Worm (Caenorhabditis elegans): ENCODE data around the gene C29A12.1.
A peak's percentile ranks its signal among the peaks of the same experiment; 100 is the strongest.

Gene C29A12.1

ce11 chrV:10773216-10773615 is 40.1 kb downstream of the C29A12.1 start:
- no peak for TF ChIP-seq nhr-237 (tag; optimal IDR thresholded peaks at IDR 0.05)
- TF ChIP-seq R02D3.7 (tag; optimal IDR thresholded peaks at IDR 0.05): no peak
- TF ChIP-seq alr-1 (tag; optimal IDR thresholded peaks at IDR 0.05): no peak
- TF ChIP-seq skn-1 (tag; optimal IDR thresholded peaks at IDR 0.05): no peak
- TF ChIP-seq ceh-82 (tag; optimal IDR thresholded peaks at IDR 0.05): no peak
- no peak for TF ChIP-seq blmp-1 (tag; optimal IDR thresholded peaks at IDR 0.05; ENCODE audit: insufficient read depth)
- TF ChIP-seq lin-13 (GFP tag; optimal IDR thresholded peaks at IDR 0.05): no peak
- TF ChIP-seq lsy-2 (tag; optimal IDR thresholded peaks at IDR 0.05): no peak
- TF ChIP-seq nhr-23 (tag; optimal IDR thresholded peaks at IDR 0.05): no peak

- TF ChIP-seq unc-39 (tag; optimal IDR thresholded peaks at IDR 0.05) (no peak), F13H6.1 (tag; optimal IDR thresholded peaks at IDR 0.05) (no peak), sem-4 (tag; optimal IDR thresholded peaks at IDR 0.05) (no peak), nhr-129 (tag; optimal IDR thresholded peaks at IDR 0.05) (no peak), nhr-11 (tag; optimal IDR thresholded peaks at IDR 0.05) (no peak), unc-62 (GFP tag; optimal IDR thresholded peaks at IDR 0.05) (no peak), nhr-6 (tag; optimal IDR thresholded peaks at IDR 0.05) (no peak), Y55F3AM.14 (GFP tag; optimal IDR thresholded peaks at IDR 0.05) (no peak), dmd-4 (tag; optimal IDR thresholded peaks at IDR 0.05) (no peak), zag-1 (tag; optimal IDR thresholded peaks at IDR 0.05) (no peak), C34F6.9 (tag; optimal IDR thresholded peaks at IDR 0.05) (no peak), elt-3 (tag; optimal IDR thresholded peaks at IDR 0.05) (no peak), lin-39 (tag; optimal IDR thresholded peaks at IDR 0.05) (no peak)
These were observed 41.9 kb downstream of the C29A12.1 start, which contains the start of gene D1054.3 for ce11 chrV:10771390-10771789. Gene D1054.3, plus strand, starts transcription at chrV:10771451.

ce11 chrV:10770026-10770425 is 43.3 kb downstream of the C29A12.1 start, which contains the start of the genes D1054.1 and pas-2:
Gene D1054.1, minus strand, starts transcription at chrV:10770217.
Gene pas-2, plus strand, starts transcription at chrV:10770368.
- TF ChIP-seq skn-1 (tag; optimal IDR thresholded peaks at IDR 0.05): peak; percentile 81
- TF ChIP-seq crh-2 (tag; optimal IDR thresholded peaks at IDR 0.05): peak; percentile 24
- TF ChIP-seq unc-62 (GFP tag; optimal IDR thresholded peaks at IDR 0.05): no peak
- peak in 1 of 2 experiments; percentile 36 for TF ChIP-seq lsy-2 (tag; optimal IDR thresholded peaks at IDR 0.05)
- no peak for TF ChIP-seq lin-11 (tag; optimal IDR thresholded peaks at IDR 0.05)
- no peak for TF ChIP-seq elt-3 (tag; optimal IDR thresholded peaks at IDR 0.05)
- peak; percentile 50 for TF ChIP-seq C34F6.9 (tag; optimal IDR thresholded peaks at IDR 0.05)
- TF ChIP-seq unc-39 (tag; optimal IDR thresholded peaks at IDR 0.05): no peak

- TF ChIP-seq nhr-12 (tag; optimal IDR thresholded peaks at IDR 0.05): no peak
- no peak for TF ChIP-seq R02D3.7 (tag; optimal IDR thresholded peaks at IDR 0.05)
- TF ChIP-seq C34F6.9 (tag; optimal IDR thresholded peaks at IDR 0.05): no peak
These were observed 44.4 kb downstream of the C29A12.1 start for ce11 chrV:10768892-10769291.

ce11 chrV:10764066-10764465 is 49.2 kb downstream of the C29A12.1 start, which contains the start of gene ocr-1:
Gene ocr-1, plus strand, starts transcription at chrV:10764366.
- TF ChIP-seq F13H6.1 (tag; optimal IDR thresholded peaks at IDR 0.05) (no peak), nhr-10 (tag; optimal IDR thresholded peaks at IDR 0.05) (no peak), sem-4 (tag; optimal IDR thresholded peaks at IDR 0.05) (no peak), nhr-25 (tag; optimal IDR thresholded peaks at IDR 0.05) (no peak), nhr-12 (tag; optimal IDR thresholded peaks at IDR 0.05) (no peak), R02D3.7 (tag; optimal IDR thresholded peaks at IDR 0.05) (no peak), sma-3 (GFP tag; optimal IDR thresholded peaks at IDR 0.05) (no peak), ZK546.5 (tag; optimal IDR thresholded peaks at IDR 0.05) (no peak), unc-62 (GFP tag; optimal IDR thresholded peaks at IDR 0.05) (no peak), Y55F3AM.14 (GFP tag; optimal IDR thresholded peaks at IDR 0.05) (no peak)

ce11 chrV:10762695-10763094 is 50.6 kb downstream of the C29A12.1 start, which contains the start of gene sre-6:
Gene sre-6, minus strand, starts transcription at chrV:10762795.
- no peak for TF ChIP-seq C34F6.9 (tag; optimal IDR thresholded peaks at IDR 0.05)
- TF ChIP-seq F13H6.1 (tag; optimal IDR thresholded peaks at IDR 0.05): no peak
- TF ChIP-seq ztf-1 (GFP tag; conservative IDR thresholded peaks at IDR 0.05): no peak
- TF ChIP-seq nhr-11 (tag; optimal IDR thresholded peaks at IDR 0.05): no peak
- TF ChIP-seq nhr-25 (tag; optimal IDR thresholded peaks at IDR 0.05): no peak
- no peak for TF ChIP-seq blmp-1 (tag; optimal IDR thresholded peaks at IDR 0.05; ENCODE audit: insufficient read depth)
- no peak for TF ChIP-seq mdl-1 (tag; optimal IDR thresholded peaks at IDR 0.05)
- TF ChIP-seq aly-2 (tag; optimal IDR thresholded peaks at IDR 0.05): no peak
- no peak for TF ChIP-seq Y55F3AM.14 (GFP tag; optimal IDR thresholded peaks at IDR 0.05)
- no peak for TF ChIP-seq lsy-2 (tag; optimal IDR thresholded peaks at IDR 0.05)
- TF ChIP-seq gmeb-1 (tag; optimal IDR thresholded peaks at IDR 0.05): no peak
- no peak for TF ChIP-seq ZK546.5 (tag; optimal IDR thresholded peaks at IDR 0.05)
- no peak for TF ChIP-seq fos-1 (tag; optimal IDR thresholded peaks at IDR 0.05)
- no peak for TF ChIP-seq nhr-237 (tag; optimal IDR thresholded peaks at IDR 0.05)
- TF ChIP-seq nhr-77 (tag; optimal IDR thresholded peaks at IDR 0.05): no peak
- no peak for TF ChIP-seq unc-55 (GFP tag; optimal IDR thresholded peaks at IDR 0.05)
- TF ChIP-seq nhr-10 (tag; optimal IDR thresholded peaks at IDR 0.05): no peak
- no peak for TF ChIP-seq unc-39 (tag; optimal IDR thresholded peaks at IDR 0.05)
- TF ChIP-seq nhr-23 (tag; optimal IDR thresholded peaks at IDR 0.05): no peak
- no peak for TF ChIP-seq nhr-21 (tag; optimal IDR thresholded peaks at IDR 0.05)
